Fruit fly (Drosophila melanogaster): Measurements from ENCODE around the gene TrpRS-m.

The TrpRS-m gene

dm6 chr3L:17808597-17809213 is 40.8 kb upstream of the TrpRS-m start, which contains the start of gene CG32191 (continued):
- TF ChIP-seq Eip74EF (GFP tag; optimal IDR thresholded peaks at IDR 0.05) (no peak), eve (GFP tag; optimal IDR thresholded peaks at IDR 0.05) (no peak), CG13775 (GFP tag; optimal IDR thresholded peaks at IDR 0.05) (no peak), CG8089 (GFP tag; optimal IDR thresholded peaks at IDR 0.05) (no peak), C15 (GFP tag; IDR thresholded peaks at IDR 0.05) (no peak), CG6813 (GFP tag; optimal IDR thresholded peaks at IDR 0.05) (peak; percentile 37), CG8388 (GFP tag; optimal IDR thresholded peaks at IDR 0.05) (no peak), pb (GFP tag; optimal IDR thresholded peaks at IDR 0.05) (no peak), prd (optimal IDR thresholded peaks at IDR 0.05) (no peak), prd (GFP tag; IDR thresholded peaks at IDR 0.05) (no peak), Oaz (GFP tag; IDR thresholded peaks at IDR 0.05) (no peak), Fer1 (GFP tag; optimal IDR thresholded peaks at IDR 0.05) (no peak), CG6272 (GFP tag; IDR thresholded peaks at IDR 0.05) (no peak), HLHmδ (GFP tag; optimal IDR thresholded peaks at IDR 0.05) (no peak), CG7357 (GFP tag; IDR thresholded peaks at IDR 0.05) (no peak), CG2199 (GFP tag; IDR thresholded peaks at IDR 0.05) (no peak), CG4854 (GFP tag; optimal IDR thresholded peaks at IDR 0.05) (no peak), CG11695 (GFP tag; IDR thresholded peaks at IDR 0.05) (0 out of 3 replicates have a peak, but pooled peaks have one; percentile 11), CG34376 (GFP tag; optimal IDR thresholded peaks at IDR 0.05) (peak; percentile 59), CG10959 (GFP tag; IDR thresholded peaks at IDR 0.05) (no peak), CG18262 (tag; optimal IDR thresholded peaks at IDR 0.05) (no peak), Ssrp (tag; optimal IDR thresholded peaks at IDR 0.05) (no peak), CG1024 (GFP tag; IDR thresholded peaks at IDR 0.05) (no peak), lilli (GFP tag; optimal IDR thresholded peaks at IDR 0.05) (no peak), Gug (GFP tag; IDR thresholded peaks at IDR 0.05) (no peak), hth (optimal IDR thresholded peaks at IDR 0.05) (no peak), usp (GFP tag; optimal IDR thresholded peaks at IDR 0.05) (no peak), pzg (GFP tag; optimal IDR thresholded peaks at IDR 0.05) (no peak), stwl (tag; optimal IDR thresholded peaks at IDR 0.05) (no peak), Dbx (GFP tag; IDR thresholded peaks at IDR 0.05) (no peak), ara (GFP tag; IDR thresholded peaks at IDR 0.05) (no peak), Hey (tag; optimal IDR thresholded peaks at IDR 0.05) (no peak), CG13624 (GFP tag; optimal IDR thresholded peaks at IDR 0.05) (no peak), CG4328 (GFP tag; optimal IDR thresholded peaks at IDR 0.05) (no peak), dati (GFP tag; IDR thresholded peaks at IDR 0.05) (no peak), zf30C (GFP tag; optimal IDR thresholded peaks at IDR 0.05) (no peak), en (GFP tag; optimal IDR thresholded peaks at IDR 0.05) (no peak), CG12391 (tag; optimal IDR thresholded peaks at IDR 0.05) (no peak), tna (GFP tag; IDR thresholded peaks at IDR 0.05; ENCODE audit: partially characterized antibody) (no peak), CG10565 (GFP tag; optimal IDR thresholded peaks at IDR 0.05) (no peak), Ada2b (GFP tag; IDR thresholded peaks at IDR 0.05) (no peak), chm (GFP tag; IDR thresholded peaks at IDR 0.05) (no peak), CG15514 (GFP tag; optimal IDR thresholded peaks at IDR 0.05) (peak; percentile 48), Nf-YB (GFP tag; optimal IDR thresholded peaks at IDR 0.05) (no peak), Dek (tag; optimal IDR thresholded peaks at IDR 0.05) (no peak), cas (GFP tag; IDR thresholded peaks at IDR 0.05) (no peak), CG30020 (tag; optimal IDR thresholded peaks at IDR 0.05) (no peak), nau (GFP tag; optimal IDR thresholded peaks at IDR 0.05) (peak; percentile 41), NK7.1 (GFP tag; optimal IDR thresholded peaks at IDR 0.05) (no peak), gt (GFP tag; IDR thresholded peaks at IDR 0.05) (no peak), CG18764 (GFP tag; optimal IDR thresholded peaks at IDR 0.05) (no peak), Sry-δ (GFP tag; optimal IDR thresholded peaks at IDR 0.05) (no peak)
